Worm (Caenorhabditis elegans): ENCODE measurements around the gene pus-1.
A peak's percentile ranks its signal among the peaks of the same experiment; 100 is the strongest.

The pus-1 gene

DNA sequence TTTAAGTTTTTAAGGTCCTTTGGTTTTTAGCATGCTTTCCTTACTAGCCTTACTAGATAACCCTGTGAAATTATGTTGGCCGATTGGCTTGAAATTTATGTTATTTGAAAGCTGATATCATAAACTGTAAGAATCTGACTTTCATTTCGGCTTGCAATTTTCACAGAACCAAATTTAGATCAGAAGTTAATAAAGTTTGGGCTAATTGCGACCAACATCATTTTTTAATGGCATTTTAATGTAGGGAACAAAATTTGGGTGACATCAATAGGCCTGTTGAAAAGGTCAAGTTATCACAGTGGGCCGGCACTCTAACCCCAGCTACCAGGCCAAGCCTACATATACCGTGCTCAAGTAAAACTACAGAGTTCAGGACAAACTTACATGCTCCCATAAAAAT lies 36.6 kb upstream of the pus-1 start:
- no peak for TF ChIP-seq skn-1 (tag; optimal IDR thresholded peaks at IDR 0.05)
- TF ChIP-seq ama-1 (optimal IDR thresholded peaks at IDR 0.05) = no peak
- no peak for TF ChIP-seq ceh-82 (tag; optimal IDR thresholded peaks at IDR 0.05)
- no peak for TF ChIP-seq mab-5 (tag; optimal IDR thresholded peaks at IDR 0.05)
- TF ChIP-seq Y55F3AM.14 (GFP tag; optimal IDR thresholded peaks at IDR 0.05) = no peak
- no peak for TF ChIP-seq lsy-2 (tag; optimal IDR thresholded peaks at IDR 0.05)
- no peak for TF ChIP-seq ztf-1 (GFP tag; conservative IDR thresholded peaks at IDR 0.05)
- no peak for TF ChIP-seq unc-62 (GFP tag; optimal IDR thresholded peaks at IDR 0.05)
- no peak for TF ChIP-seq nhr-129 (tag; optimal IDR thresholded peaks at IDR 0.05)
- no peak for TF ChIP-seq ztf-4 (tag; optimal IDR thresholded peaks at IDR 0.05)
- no peak for TF ChIP-seq blmp-1 (tag; optimal IDR thresholded peaks at IDR 0.05; ENCODE audit: insufficient read depth)
- TF ChIP-seq elt-3 (tag; optimal IDR thresholded peaks at IDR 0.05) = no peak
- no peak for TF ChIP-seq alr-1 (tag; optimal IDR thresholded peaks at IDR 0.05)
- no peak for TF ChIP-seq nhr-10 (tag; optimal IDR thresholded peaks at IDR 0.05)
- no peak for TF ChIP-seq nhr-25 (tag; optimal IDR thresholded peaks at IDR 0.05)
- TF ChIP-seq lin-39 (tag; optimal IDR thresholded peaks at IDR 0.05) = no peak
- TF ChIP-seq R02D3.7 (tag; optimal IDR thresholded peaks at IDR 0.05) = no peak
- no peak for TF ChIP-seq nhr-23 (tag; optimal IDR thresholded peaks at IDR 0.05)
- no peak for TF ChIP-seq snpc-4 (tag; optimal IDR thresholded peaks at IDR 0.05)

DNA sequence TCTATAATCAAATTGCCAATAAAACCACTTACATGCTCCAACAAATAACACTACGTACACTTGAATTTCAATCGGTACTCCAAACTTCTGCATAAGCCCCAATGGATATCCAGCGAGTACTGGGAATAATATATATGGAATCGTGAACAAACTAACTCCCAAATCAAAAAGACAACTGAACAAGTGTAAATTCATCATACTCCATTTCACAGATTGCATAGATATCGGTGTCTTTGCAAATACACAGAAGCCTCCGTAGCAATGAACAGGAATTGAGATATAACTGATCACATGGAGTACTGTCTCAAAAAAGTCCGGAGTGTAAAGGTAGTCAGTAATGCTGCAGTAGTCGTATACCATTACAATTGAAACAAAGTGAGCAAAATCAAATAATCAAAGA lies 34.6 kb upstream of the pus-1 start, which contains the start of gene srh-214:
TSS of gene srh-214 (minus strand) at position 360 of the 400 bp plus-strand sequence.
- TF ChIP-seq ztf-4 (tag; optimal IDR thresholded peaks at IDR 0.05) = no peak
- no peak for TF ChIP-seq mdl-1 (tag; optimal IDR thresholded peaks at IDR 0.05)
- TF ChIP-seq lin-39 (tag; optimal IDR thresholded peaks at IDR 0.05) = no peak
- no peak for TF ChIP-seq zag-1 (tag; optimal IDR thresholded peaks at IDR 0.05)
- TF ChIP-seq nhr-237 (tag; optimal IDR thresholded peaks at IDR 0.05) = no peak
- TF ChIP-seq crh-2 (tag; optimal IDR thresholded peaks at IDR 0.05) = no peak
- no peak for TF ChIP-seq ztf-11 (tag; optimal IDR thresholded peaks at IDR 0.05)
- TF ChIP-seq egl-27 (tag; optimal IDR thresholded peaks at IDR 0.05) = no peak
- TF ChIP-seq ceh-82 (tag; optimal IDR thresholded peaks at IDR 0.05) = no peak

DNA sequence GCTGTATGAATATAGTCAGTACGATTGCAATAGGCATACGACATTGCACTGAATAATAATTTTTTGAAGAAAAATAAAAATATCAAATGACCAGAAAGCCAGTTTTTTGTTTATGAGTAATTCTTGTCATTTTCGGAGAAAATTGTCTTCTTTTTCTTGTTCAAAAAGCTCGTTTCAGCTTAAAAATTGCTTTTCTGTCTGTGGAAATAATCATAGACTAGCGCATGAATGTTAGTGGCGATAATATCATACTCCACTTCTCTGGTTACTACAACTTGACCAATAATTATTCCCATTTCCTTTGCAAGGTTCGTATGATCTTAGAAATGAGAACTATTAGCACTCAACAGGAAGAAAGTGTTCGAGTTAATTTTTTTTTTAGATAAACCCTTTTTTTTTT lies 32.7 kb upstream of the pus-1 start, which contains the start of gene srh-216:
TSS of gene srh-216 (minus strand) at position 101 of the 400 bp plus-strand sequence.
- no peak for TF ChIP-seq mab-5 (tag; optimal IDR thresholded peaks at IDR 0.05)
- no peak for TF ChIP-seq nhr-129 (tag; optimal IDR thresholded peaks at IDR 0.05)
- TF ChIP-seq C34F6.9 (tag; optimal IDR thresholded peaks at IDR 0.05) = no peak
- no peak for TF ChIP-seq gmeb-1 (tag; optimal IDR thresholded peaks at IDR 0.05)
- no peak for TF ChIP-seq peb-1 (tag; optimal IDR thresholded peaks at IDR 0.05)
- TF ChIP-seq mdl-1 (tag; optimal IDR thresholded peaks at IDR 0.05) = no peak
- no peak for TF ChIP-seq mbf-1 (tag; optimal IDR thresholded peaks at IDR 0.05)
- no peak for TF ChIP-seq elt-3 (tag; optimal IDR thresholded peaks at IDR 0.05)
- no peak for TF ChIP-seq blmp-1 (tag; optimal IDR thresholded peaks at IDR 0.05; ENCODE audit: insufficient read depth)
- TF ChIP-seq nhr-12 (tag; optimal IDR thresholded peaks at IDR 0.05) = no peak
- TF ChIP-seq Y55F3AM.14 (GFP tag; optimal IDR thresholded peaks at IDR 0.05) = no peak
- no peak for TF ChIP-seq ztf-11 (tag; optimal IDR thresholded peaks at IDR 0.05)
- TF ChIP-seq ZK546.5 (tag; optimal IDR thresholded peaks at IDR 0.05) = no peak
- TF ChIP-seq unc-55 (GFP tag; optimal IDR thresholded peaks at IDR 0.05) = no peak
- TF ChIP-seq zag-1 (tag; optimal IDR thresholded peaks at IDR 0.05) = no peak
- TF ChIP-seq F13H6.1 (tag; optimal IDR thresholded peaks at IDR 0.05) = no peak
- no peak for TF ChIP-seq sma-9 (GFP tag; optimal IDR thresholded peaks at IDR 0.05)
- no peak for TF ChIP-seq sma-9 (tag; optimal IDR thresholded peaks at IDR 0.05)
- no peak for TF ChIP-seq alr-1 (tag; optimal IDR thresholded peaks at IDR 0.05)
- TF ChIP-seq nhr-21 (tag; optimal IDR thresholded peaks at IDR 0.05) = no peak
- TF ChIP-seq dmd-4 (tag; optimal IDR thresholded peaks at IDR 0.05) = no peak

DNA sequence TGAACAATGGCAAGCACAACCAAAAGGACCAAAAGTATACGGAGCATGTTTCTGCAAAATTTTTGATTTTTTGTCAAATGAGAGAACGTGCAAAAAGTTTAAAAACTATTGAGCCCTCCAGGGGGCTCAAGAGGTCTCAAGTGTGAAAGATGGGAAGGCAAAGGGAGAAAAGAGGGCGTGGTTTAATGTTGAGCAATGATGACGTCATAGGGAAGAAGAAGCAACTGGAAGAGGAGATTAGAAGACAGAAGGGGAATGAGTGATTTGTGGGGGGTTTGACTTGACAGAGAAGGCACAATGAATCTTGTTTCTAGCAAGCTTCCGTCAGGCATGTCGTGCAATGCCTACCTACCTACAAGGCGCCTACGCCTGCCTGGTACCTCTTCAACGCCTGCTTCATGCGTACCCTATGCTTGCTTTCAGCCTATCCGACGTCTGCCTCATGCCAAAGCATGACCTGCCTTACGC lies 26.6 kb upstream of the pus-1 start, which contains the start of gene T20B3.14:
TSS of gene T20B3.14 (minus strand) at position 51 of the 468 bp plus-strand sequence.
- peak; percentile 39 for TF ChIP-seq unc-55 (GFP tag; optimal IDR thresholded peaks at IDR 0.05)
- TF ChIP-seq skn-1 (tag; optimal IDR thresholded peaks at IDR 0.05) = no peak
- TF ChIP-seq gmeb-1 (tag; optimal IDR thresholded peaks at IDR 0.05) = no peak
- TF ChIP-seq F13H6.1 (tag; optimal IDR thresholded peaks at IDR 0.05) = no peak

Data from whole organism, L2 larva.